Fruit fly (Drosophila melanogaster) S2 (cell line): ENCODE results near the gene CG32483.

Source experiments
- CG8478 ChIP-seq: fragments of >200 bp; optimal IDR thresholded peaks from 2 replicates; lab custom pipeline; 2018
- CTCF ChIP-seq, 2 experiments: fragments of >200 bp; optimal IDR thresholded peaks; 2 replicates each; lab custom pipeline; 2018

DNA sequence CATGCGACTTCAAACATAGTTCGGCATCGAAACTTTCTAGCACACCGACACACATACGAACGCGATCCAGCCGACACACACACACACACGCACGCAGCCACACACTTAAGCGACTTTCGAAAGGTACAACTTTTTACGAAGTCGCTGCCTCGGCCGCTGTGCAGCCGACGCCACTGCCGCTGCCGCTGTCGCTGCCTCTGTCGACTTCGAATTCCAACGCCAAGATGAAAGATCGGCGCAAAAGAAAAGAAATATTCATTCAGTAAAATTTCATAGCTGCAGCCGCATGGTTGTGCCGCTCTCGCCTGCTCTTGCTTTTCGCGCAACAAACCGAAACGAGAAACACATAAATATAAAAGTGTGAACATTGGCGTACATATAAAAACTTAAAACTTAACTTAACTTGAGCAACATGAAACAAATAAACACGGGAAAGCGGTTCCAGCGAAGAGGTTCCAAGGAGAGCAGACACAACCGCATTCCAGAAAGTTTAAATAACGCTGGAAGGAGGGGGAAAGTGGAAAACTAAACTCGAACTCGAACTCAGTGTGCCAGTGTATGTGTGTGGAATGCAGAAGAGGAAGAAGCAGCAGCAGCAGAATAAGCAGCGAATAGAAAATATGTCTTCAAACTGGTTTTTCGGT lies 50.3 kb downstream of the CG32483 start:
- TF ChIP-seq CTCF (optimal IDR thresholded peaks at IDR 0.05; lab: Kevin White, UChicago) (no peak), CG8478 (no peak)
